Fruit fly (Drosophila melanogaster): Measurements from ENCODE around the gene CG31300.
A peak's percentile ranks its signal among the peaks of the same experiment; 100 is the strongest.

Gene CG31300

DNA sequence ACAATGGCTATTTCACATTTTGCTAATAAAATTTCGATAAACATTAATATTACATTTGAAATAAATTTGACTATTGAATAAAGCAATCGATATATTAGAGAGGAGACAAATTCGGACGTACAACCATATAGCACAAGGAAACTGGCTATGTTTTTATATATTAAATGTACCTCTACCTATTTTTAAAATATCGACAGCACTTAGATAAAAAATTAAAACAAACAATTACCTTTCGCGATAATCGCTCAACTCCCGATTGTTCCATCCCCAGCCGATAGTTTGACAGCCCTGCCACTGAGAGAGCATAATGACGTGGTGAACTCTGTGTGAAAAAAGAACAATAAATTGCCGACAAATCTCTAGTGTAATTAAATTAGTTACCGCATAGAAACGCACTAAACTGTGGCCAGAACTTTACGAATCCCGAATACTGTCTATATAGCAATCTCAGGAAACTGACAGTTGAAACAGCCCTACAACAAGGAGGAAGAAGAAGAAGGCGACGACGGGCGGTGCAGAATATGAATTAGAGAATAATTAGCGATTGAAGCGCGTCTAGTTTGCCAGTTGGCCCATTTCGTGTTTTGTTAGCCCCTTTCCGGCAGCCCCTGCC lies 24.7 kb upstream of the CG31300 start, which contains the start of gene CG11857 (continued):
- TF ChIP-seq CG17802 (tag; optimal IDR thresholded peaks at IDR 0.05), result peak; percentile 88
- TF ChIP-seq fd102C (GFP tag; optimal IDR thresholded peaks at IDR 0.05), result peak; percentile 79
- TF ChIP-seq CG3163 (GFP tag; optimal IDR thresholded peaks at IDR 0.05), result peak; percentile 87
- peak; percentile 98 for TF ChIP-seq fd96Cb (tag; optimal IDR thresholded peaks at IDR 0.05)
- peak; percentile 97 for TF ChIP-seq dan (GFP tag; IDR thresholded peaks at IDR 0.05)
- peak; percentile 100 for TF ChIP-seq Med (GFP tag)
- peak; percentile 98 for TF ChIP-seq ems (GFP tag; optimal IDR thresholded peaks at IDR 0.05)
- TF ChIP-seq CG11696 (GFP tag; IDR thresholded peaks at IDR 0.05), result peak; percentile 89
- TF ChIP-seq CG9437 (GFP tag; optimal IDR thresholded peaks at IDR 0.05), result peak; percentile 88
- peak; percentile 81 for TF ChIP-seq Dref (GFP tag; IDR thresholded peaks at IDR 0.05)
- peak; percentile 98 for TF ChIP-seq B-H1 (GFP tag; IDR thresholded peaks at IDR 0.05)
- TF ChIP-seq CG12659 (GFP tag; optimal IDR thresholded peaks at IDR 0.05), result peak; percentile 99
- TF ChIP-seq phol (tag; optimal IDR thresholded peaks at IDR 0.05), result peak; percentile 98
- peak; percentile 98 for TF ChIP-seq CG12769 (tag; optimal IDR thresholded peaks at IDR 0.05)
- peak; percentile 88 for TF ChIP-seq Vsx1 (GFP tag; optimal IDR thresholded peaks at IDR 0.05)
- peak; percentile 99 for TF ChIP-seq ind (GFP tag; optimal IDR thresholded peaks at IDR 0.05)
- TF ChIP-seq MTF-1 (GFP tag; optimal IDR thresholded peaks at IDR 0.05; ENCODE audit: borderline replicate concordance), result peak; percentile 91
- peak; percentile 99 for TF ChIP-seq CG4617 (GFP tag; optimal IDR thresholded peaks at IDR 0.05; ENCODE audit: borderline replicate concordance)
- TF ChIP-seq CG12071 (GFP tag; optimal IDR thresholded peaks at IDR 0.05), result peak; percentile 89
- TF ChIP-seq CG15011 (GFP tag; optimal IDR thresholded peaks at IDR 0.05), result peak; percentile 92
- TF ChIP-seq CG11560 (tag; IDR thresholded peaks at IDR 0.05), result peak; percentile 93
- TF ChIP-seq lilli (GFP tag; optimal IDR thresholded peaks at IDR 0.05), result peak; percentile 99
- TF ChIP-seq jumu (GFP tag; optimal IDR thresholded peaks at IDR 0.05), result peak; percentile 97
- TF ChIP-seq Rfx (GFP tag; IDR thresholded peaks at IDR 0.05), result peak; percentile 99
- TF ChIP-seq D19B (GFP tag; optimal IDR thresholded peaks at IDR 0.05), result peak; percentile 90
- no peak for TF ChIP-seq CG17568 (GFP tag; optimal IDR thresholded peaks at IDR 0.05)
- peak; percentile 87 for TF ChIP-seq Hey (tag; optimal IDR thresholded peaks at IDR 0.05)
- TF ChIP-seq ash1 (GFP tag; optimal IDR thresholded peaks at IDR 0.05), result peak; percentile 84
- peak; percentile 97 for TF ChIP-seq CG18476 (GFP tag; optimal IDR thresholded peaks at IDR 0.05)
- TF ChIP-seq GATAe (GFP tag; conservative IDR thresholded peaks at IDR 0.05), result peak; percentile 97
- TF ChIP-seq CG6791 (GFP tag; IDR thresholded peaks at IDR 0.05; ENCODE audit: partially characterized antibody), result peak; percentile 98
- peak; percentile 47 for TF ChIP-seq Sin3A (optimal IDR thresholded peaks at IDR 0.05)
- peak; percentile 94 for TF ChIP-seq CG12236 (GFP tag; optimal IDR thresholded peaks at IDR 0.05)
- peak; percentile 99 for TF ChIP-seq ase (GFP tag; IDR thresholded peaks at IDR 0.05)
- no peak for TF ChIP-seq CG1832 (GFP tag; optimal IDR thresholded peaks at IDR 0.05)
- TF ChIP-seq CG8478 (optimal IDR thresholded peaks at IDR 0.05), result no peak
- TF ChIP-seq vfl (GFP tag; optimal IDR thresholded peaks at IDR 0.05), result peak; percentile 99
- TF ChIP-seq peb (GFP tag; IDR thresholded peaks at IDR 0.05), result peak; percentile 98
- TF ChIP-seq Jarid2 (GFP tag; optimal IDR thresholded peaks at IDR 0.05), result peak; percentile 84
- TF ChIP-seq E2f2 (GFP tag; IDR thresholded peaks at IDR 0.05), result peak; percentile 90
- TF ChIP-seq crc (GFP tag; optimal IDR thresholded peaks at IDR 0.05), result peak; percentile 95
- TF ChIP-seq CG3995 (GFP tag; optimal IDR thresholded peaks at IDR 0.05), result peak; percentile 82
- peak; percentile 98 for TF ChIP-seq maf-S (GFP tag; optimal IDR thresholded peaks at IDR 0.05)
- TF ChIP-seq kah (GFP tag; optimal IDR thresholded peaks at IDR 0.05), result peak; percentile 84
- peak; percentile 98 for TF ChIP-seq CG2712 (tag; optimal IDR thresholded peaks at IDR 0.05)
- TF ChIP-seq CG2875 (GFP tag; optimal IDR thresholded peaks at IDR 0.05), result peak; percentile 90
- TF ChIP-seq slou (GFP tag; optimal IDR thresholded peaks at IDR 0.05), result peak; percentile 98
- peak; percentile 94 for TF ChIP-seq emc (GFP tag; optimal IDR thresholded peaks at IDR 0.05)
- TF ChIP-seq E2f1 (GFP tag; IDR thresholded peaks at IDR 0.05), result peak; percentile 99
- peak; percentile 95 for TF ChIP-seq CG11504 (tag; optimal IDR thresholded peaks at IDR 0.05)
